Worm (Caenorhabditis elegans) whole organism, L3 larva: ENCODE data around the gene Y68A4B.3.
"Not testable (repeated sequence)": the region's sequence is repeated elsewhere in the genome, so short reads cannot be mapped to it uniquely, and the experiment has no call there.

ENCODE experiments used
- R02D3.7 ChIP-seq: fragments of 150-350 bp; optimal IDR thresholded peaks from 2 replicates; lab custom pipeline; 2014; ENCODE audit warnings: missing biosample characterization, missing genetic modification characterization
- ZK546.5 ChIP-seq: sonication (generic microtip); optimal IDR thresholded peaks from 2 replicates; lab custom pipeline; 2017; ENCODE audit warnings: missing biosample characterization, missing genetic modification characterization
- aly-2 ChIP-seq: fragments of 150-350 bp; optimal IDR thresholded peaks from 2 replicates; lab custom pipeline; 2014; ENCODE audit warnings: missing biosample characterization, missing genetic modification characterization
- ceh-28 ChIP-seq: fragments of 150-350 bp; optimal IDR thresholded peaks from 2 replicates; lab custom pipeline; 2014; ENCODE audit warnings: missing biosample characterization, missing genetic modification reagents, missing genetic modification characterization
- ceh-9 ChIP-seq: sonication (generic microtip); optimal IDR thresholded peaks from 2 replicates; lab custom pipeline; 2018; ENCODE audit warnings: missing biosample characterization, missing genetic modification characterization
- egl-5 ChIP-seq: fragments of 150-350 bp; optimal IDR thresholded peaks from 2 replicates; lab custom pipeline; 2017; ENCODE audit warnings: missing biosample characterization, missing genetic modification reagents, missing genetic modification characterization, inconsistent platforms
- elt-1 ChIP-seq: fragments of 150-350 bp; optimal IDR thresholded peaks from 2 replicates; lab custom pipeline; 2014; ENCODE audit warnings: missing biosample characterization, missing genetic modification characterization
- elt-2 ChIP-seq: sonication (generic microtip); optimal IDR thresholded peaks from 2 replicates; lab custom pipeline; 2016; ENCODE audit warnings: missing genetic modification reagents, mild to moderate bottlenecking, missing genetic modification characterization, missing compliant biosample characterization
- elt-3 ChIP-seq, 3 experiments: fragments of 150-350 bp in 1 of 3; sonication (generic microtip) in 2 of 3; optimal IDR thresholded peaks; 2 replicates in 2 of 3; 4 replicates in 1 of 3; lab custom pipeline; 2014 to 2017; ENCODE audit warnings: missing biosample characterization in 3 of 3, missing genetic modification characterization in 3 of 3
- eor-1 ChIP-seq, 2 experiments: fragments of 150-350 bp; optimal IDR thresholded peaks; 2 replicates each; lab custom pipeline; 2014 to 2018; ENCODE audit warnings: missing biosample characterization in 2 of 2, missing genetic modification characterization in 2 of 2
- fkh-10 ChIP-seq: sonication (generic microtip); optimal IDR thresholded peaks from 2 replicates; lab custom pipeline; 2017; ENCODE audit warnings: missing biosample characterization, missing genetic modification reagents, missing genetic modification characterization
- fos-1 ChIP-seq: fragments of 150-350 bp; optimal IDR thresholded peaks from 2 replicates; lab custom pipeline; 2014; ENCODE audit warnings: missing biosample characterization, missing genetic modification characterization
- hmg-11 ChIP-seq: sonication (generic microtip); optimal IDR thresholded peaks from 2 replicates; lab custom pipeline; 2016; ENCODE audit warnings: missing genetic modification characterization, missing compliant biosample characterization
- mdl-1 ChIP-seq: fragments of 150-350 bp; optimal IDR thresholded peaks from 2 replicates; lab custom pipeline; 2014; ENCODE audit warnings: missing biosample characterization, missing genetic modification characterization
- nfya-1 ChIP-seq: sonication (generic microtip); optimal IDR thresholded peaks from 2 replicates; lab custom pipeline; 2017; ENCODE audit warnings: missing genetic modification characterization, mild to moderate bottlenecking, missing compliant biosample characterization, antibody characterized with exemption, moderate library complexity; ENCODE audit not compliant: insufficient read depth
- nhr-11 ChIP-seq: fragments of 150-350 bp; optimal IDR thresholded peaks from 2 replicates; lab custom pipeline; 2014; ENCODE audit warnings: missing biosample characterization, missing genetic modification characterization
- nhr-12 ChIP-seq: fragments of 150-350 bp; optimal IDR thresholded peaks from 2 replicates; lab custom pipeline; 2014; ENCODE audit warnings: missing biosample characterization, missing genetic modification characterization
- nhr-237 ChIP-seq: fragments of 150-350 bp; optimal IDR thresholded peaks from 2 replicates; lab custom pipeline; 2014; ENCODE audit warnings: missing biosample characterization, missing genetic modification characterization
- nhr-25 ChIP-seq: sonication (generic microtip); optimal IDR thresholded peaks from 2 replicates; lab custom pipeline; 2017; ENCODE audit warnings: missing biosample characterization, missing genetic modification characterization
- nhr-28 ChIP-seq: fragments of 150-350 bp; optimal IDR thresholded peaks from 2 replicates; lab custom pipeline; 2014; ENCODE audit warnings: missing biosample characterization, missing genetic modification characterization
- nhr-43 ChIP-seq: sonication (generic microtip); optimal IDR thresholded peaks from 2 replicates; lab custom pipeline; 2016; ENCODE audit warnings: mild to moderate bottlenecking, missing genetic modification characterization, missing compliant biosample characterization; ENCODE audit not compliant: poor library complexity, severe bottlenecking
- nhr-67 ChIP-seq: fragments of 150-350 bp; optimal IDR thresholded peaks from 2 replicates; lab custom pipeline; 2014; ENCODE audit warnings: missing biosample characterization, missing genetic modification characterization
- nhr-77 ChIP-seq: fragments of 150-350 bp; optimal IDR thresholded peaks from 2 replicates; lab custom pipeline; 2014; ENCODE audit warnings: missing biosample characterization, missing genetic modification characterization
- pqm-1 ChIP-seq: fragments of 150-350 bp; optimal IDR thresholded peaks from 2 replicates; lab custom pipeline; 2017; ENCODE audit warnings: missing biosample characterization, missing genetic modification characterization, inconsistent platforms
- snpc-4 ChIP-seq: fragments of 150-350 bp; optimal IDR thresholded peaks from 2 replicates; lab custom pipeline; 2014; ENCODE audit warnings: missing biosample characterization, missing genetic modification characterization
- tbx-2 ChIP-seq: sonication (generic microtip); optimal IDR thresholded peaks from 2 replicates; lab custom pipeline; 2016; ENCODE audit warnings: mild to moderate bottlenecking, missing genetic modification characterization, missing compliant biosample characterization
- unc-39 ChIP-seq: sonication (generic microtip); optimal IDR thresholded peaks from 4 replicates; lab custom pipeline; 2017; ENCODE audit warnings: missing biosample characterization, missing genetic modification characterization
- zag-1 ChIP-seq: fragments of 150-350 bp; optimal IDR thresholded peaks from 2 replicates; lab custom pipeline; 2014; ENCODE audit warnings: missing biosample characterization, missing genetic modification characterization

The Y68A4B.3 gene

DNA sequence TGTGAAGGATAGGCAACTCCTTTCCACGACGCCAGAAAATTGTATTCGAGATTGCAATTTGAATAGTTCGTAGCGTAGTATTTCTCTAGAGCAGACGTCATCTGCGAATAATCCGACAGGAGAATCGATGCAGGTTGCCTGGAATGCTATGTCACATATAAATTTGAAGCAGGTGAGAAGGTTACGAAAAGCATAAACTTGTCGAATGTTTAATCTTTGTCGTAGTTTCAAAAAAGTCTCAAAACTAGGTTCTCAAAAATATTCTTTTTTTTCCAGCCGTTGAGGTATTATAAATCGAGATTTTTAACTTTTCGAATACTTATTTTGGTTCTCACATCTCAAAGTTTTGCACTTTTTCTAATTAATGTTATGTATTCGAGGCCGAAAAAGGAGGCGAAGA lies 12.6 kb upstream of the Y68A4B.3 start, which contains the start of gene srh-116:
Gene srh-116, minus strand, starts transcription at position 101 of the 400 bp plus-strand sequence.
- TF ChIP-seq fos-1; nfya-1 (tag; lab: Kevin White, UChicago); nhr-25 (tag; lab: Kevin White, UChicago): not testable (repeated sequence)
- TF ChIP-seq, all 47 proteins: peak for 0; not testable (repeated sequence) for 47

DNA sequence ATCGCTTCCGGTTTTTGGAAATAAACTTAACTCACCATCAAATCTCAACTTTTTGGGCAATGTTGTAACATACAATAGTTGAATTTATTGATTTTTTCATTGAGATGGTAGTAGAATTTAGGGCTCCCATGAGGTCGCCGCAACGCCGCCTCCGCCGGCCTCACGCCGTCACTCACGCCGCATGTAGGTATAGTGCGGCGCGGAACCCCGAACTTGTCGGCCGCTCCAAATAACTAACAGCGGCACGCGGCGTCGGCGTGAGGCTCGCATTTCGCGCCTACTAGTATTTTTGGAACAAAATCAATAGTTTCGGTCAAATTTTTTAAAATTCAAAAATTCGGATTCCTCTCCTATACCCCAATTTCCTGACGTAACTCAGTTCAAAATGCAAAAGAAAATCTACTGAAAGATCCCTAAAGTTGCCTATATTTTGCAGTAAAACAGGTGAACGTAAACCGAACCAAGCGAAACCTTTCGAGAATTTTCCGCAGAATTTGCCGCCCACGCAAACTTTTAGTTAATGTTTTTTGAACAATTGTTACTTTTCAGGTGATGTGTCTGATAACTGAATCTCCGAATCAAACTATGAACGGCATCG lies 9.0 kb upstream of the Y68A4B.3 start, which contains the start of gene Y61B8A.6:
Gene Y61B8A.6, plus strand, starts transcription at position 548 of the 598 bp plus-strand sequence.
- TF ChIP-seq nhr-12 (no peak), ZK546.5 (tag; lab: Kevin White, UChicago) (no peak), aly-2 (tag; lab: Kevin White, UChicago) (no peak), nhr-77 (tag; lab: Kevin White, UChicago) (no peak), hmg-11 (tag; lab: Kevin White, UChicago) (no peak), ceh-9 (no peak), nhr-67 (tag; lab: Kevin White, UChicago) (no peak), nhr-237 (tag; lab: Kevin White, UChicago) (no peak), snpc-4 (no peak), ceh-28 (no peak), R02D3.7 (tag; lab: Kevin White, UChicago) (no peak)
- TF ChIP-seq, all 47 proteins: peak for 0

DNA sequence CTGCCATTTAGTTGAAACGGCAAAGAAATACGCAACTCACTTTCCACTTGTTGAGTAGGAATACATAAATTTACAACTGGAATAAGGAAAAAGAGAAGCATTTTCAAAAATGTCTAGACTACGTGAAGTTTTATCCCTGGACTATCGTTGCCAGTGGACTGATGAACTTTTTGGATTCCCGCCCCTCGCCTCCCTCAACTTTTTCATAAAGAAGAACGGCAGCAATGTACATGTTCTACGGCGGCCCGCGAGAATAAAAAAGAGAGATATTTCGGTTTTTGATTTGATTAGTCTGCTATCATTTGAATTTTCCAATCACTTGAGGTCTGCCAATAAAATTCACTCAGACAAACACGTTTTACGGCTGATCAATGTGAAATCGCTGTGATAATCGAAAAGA lies 6.5 kb upstream of the Y68A4B.3 start, which contains the start of gene clec-243:
Gene clec-243, minus strand, starts transcription at position 101 of the 400 bp plus-strand sequence.
- TF ChIP-seq aly-2 (tag; lab: Kevin White, UChicago) = no peak
- TF ChIP-seq egl-5 = no peak
- no peak for TF ChIP-seq nhr-43 (tag; lab: Kevin White, UChicago)
- TF ChIP-seq tbx-2 (tag; lab: Kevin White, UChicago) = no peak
- TF ChIP-seq nfya-1 (tag; lab: Kevin White, UChicago) = no peak
- TF ChIP-seq eor-1 (tag; optimal IDR thresholded peaks at IDR 0.05; lab: Kevin White, UChicago) = no peak
- no peak for TF ChIP-seq zag-1 (tag; lab: Kevin White, UChicago)
- no peak for TF ChIP-seq snpc-4
- TF ChIP-seq ZK546.5 (tag; lab: Kevin White, UChicago) = no peak
- no peak for TF ChIP-seq unc-39 (tag; lab: Kevin White, UChicago)

DNA sequence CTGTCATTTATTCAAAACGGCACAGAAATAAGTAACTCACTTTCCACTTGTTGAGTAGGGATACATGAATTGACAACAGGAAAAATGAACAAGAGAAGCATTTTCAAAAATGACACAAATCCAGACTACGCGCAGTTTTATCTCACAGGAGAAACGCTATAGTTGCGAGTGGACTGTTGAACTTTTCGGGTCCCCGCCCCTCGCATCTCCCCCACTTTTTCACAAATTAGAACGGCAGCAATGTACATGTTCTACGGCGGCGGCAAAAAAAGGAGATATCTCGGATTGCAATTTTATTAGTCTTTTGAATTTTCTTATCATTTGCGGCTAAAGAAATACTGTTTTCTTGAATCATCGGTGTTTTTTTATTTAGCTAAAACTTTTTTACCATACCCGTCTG lies 3.0 kb upstream of the Y68A4B.3 start, which contains the start of gene clec-242:
Gene clec-242, minus strand, starts transcription at position 101 of the 400 bp plus-strand sequence.
- TF ChIP-seq R02D3.7 (tag; lab: Kevin White, UChicago) = no peak
- no peak for TF ChIP-seq mdl-1 (tag; lab: Kevin White, UChicago)
- TF ChIP-seq elt-1 (tag; lab: Kevin White, UChicago) = no peak
- no peak for TF ChIP-seq zag-1 (tag; lab: Kevin White, UChicago)
- TF ChIP-seq ceh-28 = no peak
- TF ChIP-seq elt-3 (tag; optimal IDR thresholded peaks at IDR 0.05; lab: Kevin White, UChicago) = no peak
- TF ChIP-seq nhr-28 (tag; lab: Kevin White, UChicago) = no peak
- no peak for TF ChIP-seq fkh-10 (GFP tag; lab: Kevin White, UChicago)

DNA sequence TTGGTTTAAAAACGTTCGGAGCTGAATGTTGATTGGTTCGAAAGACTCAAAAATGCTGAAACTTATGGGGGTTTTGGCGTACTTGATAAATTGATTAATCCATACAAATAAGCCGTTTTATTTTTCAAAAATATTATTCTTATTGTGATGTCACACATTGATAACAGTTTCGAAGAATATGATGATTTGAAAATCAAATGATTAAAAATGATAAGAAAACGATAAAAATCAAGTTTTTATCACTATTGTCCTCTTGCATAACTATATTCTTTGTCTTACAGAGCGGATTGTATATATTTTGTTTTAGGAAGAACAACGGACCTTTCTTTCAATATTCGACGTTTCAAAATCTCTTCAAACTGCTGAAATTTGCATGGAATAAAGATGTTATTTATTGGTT lies 564 bp upstream of the Y68A4B.3 start:
- TF ChIP-seq pqm-1 (peak; percentile 8), elt-2 (tag; lab: Kevin White, UChicago) (peak; percentile 76), nhr-11 (tag; lab: Kevin White, UChicago) (no peak)

DNA sequence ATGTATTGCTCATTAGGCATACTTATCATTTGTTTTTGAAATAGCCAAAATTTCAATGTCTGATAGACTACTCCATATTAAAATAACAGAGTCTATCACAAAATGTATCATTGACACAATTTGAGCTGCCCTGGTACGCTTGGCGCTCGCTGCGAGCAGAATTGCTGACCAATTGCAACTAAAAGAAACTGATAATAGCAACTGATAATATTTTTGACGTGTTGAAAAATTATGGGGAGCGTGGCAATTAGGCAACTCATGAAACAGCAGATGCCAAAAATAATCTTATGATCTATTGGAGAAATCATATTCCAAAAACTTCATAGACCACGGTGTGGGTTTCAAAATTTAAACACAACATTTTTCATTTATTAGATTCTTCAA lies 1.2 kb downstream of the Y68A4B.3 start:
- no peak for TF ChIP-seq nhr-12
- TF ChIP-seq pqm-1 = peak; percentile 55
- TF ChIP-seq elt-2 (tag; lab: Kevin White, UChicago) = peak; percentile 90
